Fruit fly (Drosophila melanogaster): ENCODE data around the gene CG1677.

The CG1677 gene

dm6 chrX:7332493-7332892, 73.1 kb downstream of the CG1677 start (continued):
- TF ChIP-seq Dip3 (GFP tag; optimal IDR thresholded peaks at IDR 0.05), result peak; percentile 51
- TF ChIP-seq Hand (GFP tag; optimal IDR thresholded peaks at IDR 0.05), result peak; percentile 41
- TF ChIP-seq sna (GFP tag; IDR thresholded peaks at IDR 0.05; ENCODE audit: partially characterized antibody), result no peak
- no peak for TF ChIP-seq CG43689 (GFP tag; IDR thresholded peaks at IDR 0.05)
- peak; percentile 45; the same call in 1 of the 2 replicates for TF ChIP-seq klu (GFP tag; IDR thresholded peaks at IDR 0.05)
- peak; percentile 49 for TF ChIP-seq tin (GFP tag; optimal IDR thresholded peaks at IDR 0.05)
- TF ChIP-seq D19B (GFP tag; optimal IDR thresholded peaks at IDR 0.05), result peak; percentile 57
- TF ChIP-seq al (GFP tag; IDR thresholded peaks at IDR 0.05), result peak; percentile 70
- peak; percentile 89 for TF ChIP-seq CG2120 (GFP tag; optimal IDR thresholded peaks at IDR 0.05)
- peak; percentile 55 to 71 for TF ChIP-seq Hr51 (GFP tag; optimal IDR thresholded peaks at IDR 0.05)
- TF ChIP-seq dysf (GFP tag; IDR thresholded peaks at IDR 0.05), result peak; percentile 83
- peak; percentile 73 for TF ChIP-seq CG7786 (GFP tag; optimal IDR thresholded peaks at IDR 0.05)
- peak; percentile 74 for TF ChIP-seq wdn (GFP tag; IDR thresholded peaks at IDR 0.05)
- TF ChIP-seq CG17361 (GFP tag; IDR thresholded peaks at IDR 0.05), result 0 out of 3 replicates have a peak, but pooled peaks have one; percentile 14
- TF ChIP-seq cwo (GFP tag; optimal IDR thresholded peaks at IDR 0.05), result peak; percentile 75
- peak; percentile 16 for TF ChIP-seq odd (GFP tag; optimal IDR thresholded peaks at IDR 0.05)
- peak; percentile 55 for TF ChIP-seq CG13296 (GFP tag; optimal IDR thresholded peaks at IDR 0.05)
- peak; percentile 76 for TF ChIP-seq grau (tag; optimal IDR thresholded peaks at IDR 0.05)
- peak; percentile 35 for TF ChIP-seq CG10654 (GFP tag; optimal IDR thresholded peaks at IDR 0.05)
- peak in 1 of 2 experiments; percentile 55 for TF ChIP-seq bsh (GFP tag; optimal IDR thresholded peaks at IDR 0.05)
- no peak for TF ChIP-seq CG8765 (GFP tag; IDR thresholded peaks at IDR 0.05)
- peak; percentile 35 for TF ChIP-seq CG1792 (GFP tag; optimal IDR thresholded peaks at IDR 0.05)
- TF ChIP-seq CG31224 (GFP tag; IDR thresholded peaks at IDR 0.05), result peak; percentile 61; the same call in 1 of the 2 replicates
- TF ChIP-seq Hmx (GFP tag; optimal IDR thresholded peaks at IDR 0.05), result no peak
- 0 out of 2 replicates have a peak, but pooled peaks have one; percentile 22 for TF ChIP-seq CG14667 (GFP tag; IDR thresholded peaks at IDR 0.05)
- peak; percentile 93 for TF ChIP-seq Ets65A (GFP tag)
- TF ChIP-seq E2f1 (GFP tag; IDR thresholded peaks at IDR 0.05), result peak; percentile 46
- TF ChIP-seq CG9932 (GFP tag; IDR thresholded peaks at IDR 0.05), result peak; percentile 82
- TF ChIP-seq CG3726 (GFP tag; IDR thresholded peaks at IDR 0.05), result no peak
- TF ChIP-seq oc (tag; optimal IDR thresholded peaks at IDR 0.05), result peak; percentile 21
- peak; percentile 5 for TF ChIP-seq trh (GFP tag; optimal IDR thresholded peaks at IDR 0.05)
- TF ChIP-seq wor (GFP tag; IDR thresholded peaks at IDR 0.05), result no peak
- no peak for TF ChIP-seq ara (GFP tag; IDR thresholded peaks at IDR 0.05)
- peak; percentile 74 for TF ChIP-seq dpn (GFP tag; optimal IDR thresholded peaks at IDR 0.05)
- peak; percentile 80 for TF ChIP-seq CG3281 (GFP tag; optimal IDR thresholded peaks at IDR 0.05)
- peak; percentile 10 for TF ChIP-seq CG16815 (GFP tag; optimal IDR thresholded peaks at IDR 0.05)
- TF ChIP-seq CG8290 (GFP tag; optimal IDR thresholded peaks at IDR 0.05), result no peak
- peak in 1 of 2 experiments; percentile 89 for TF ChIP-seq CG8290 (tag; optimal IDR thresholded peaks at IDR 0.05)
- TF ChIP-seq shn (GFP tag; optimal IDR thresholded peaks at IDR 0.05), result peak; percentile 64
- TF ChIP-seq onecut (GFP tag; IDR thresholded peaks at IDR 0.05), result no peak
- TF ChIP-seq CG6791 (GFP tag; IDR thresholded peaks at IDR 0.05; ENCODE audit: partially characterized antibody), result no peak
- TF ChIP-seq stwl (tag; optimal IDR thresholded peaks at IDR 0.05), result no peak
- peak; percentile 60 for TF ChIP-seq CG11504 (tag; optimal IDR thresholded peaks at IDR 0.05)
- no peak for TF ChIP-seq dati (GFP tag; IDR thresholded peaks at IDR 0.05)
- TF ChIP-seq CG12219 (GFP tag; optimal IDR thresholded peaks at IDR 0.05), result peak; percentile 53
- peak; percentile 62 for TF ChIP-seq CG13424 (tag; optimal IDR thresholded peaks at IDR 0.05)
- TF ChIP-seq chif (GFP tag; optimal IDR thresholded peaks at IDR 0.05), result peak; percentile 39 to 60
- peak; percentile 18 for TF ChIP-seq sima (GFP tag; optimal IDR thresholded peaks at IDR 0.05)
- peak; percentile 49 for TF ChIP-seq CG6813 (GFP tag; optimal IDR thresholded peaks at IDR 0.05)
- peak; percentile 17 for TF ChIP-seq CG17568 (GFP tag; optimal IDR thresholded peaks at IDR 0.05)
- TF ChIP-seq CG17385 (GFP tag; optimal IDR thresholded peaks at IDR 0.05), result peak; percentile 69
- no peak for TF ChIP-seq h (optimal IDR thresholded peaks at IDR 0.05)

Data from whole organism, embryonic.